Worm (Caenorhabditis elegans) whole organism, L1 larva: Measurements from ENCODE around the gene F07A11.5.

ENCODE experiments used
- ces-1 ChIP-seq: fragments of 150-350 bp; optimal IDR thresholded peaks from 2 replicates; lab custom pipeline; 2014; ENCODE audit warnings: missing biosample characterization, missing genetic modification reagents, missing genetic modification characterization
- lir-3 ChIP-seq: sonication (generic microtip); optimal IDR thresholded peaks from 2 replicates; lab custom pipeline; 2016; ENCODE audit warnings: mild to moderate bottlenecking, missing genetic modification characterization, moderate library complexity, missing compliant biosample characterization; ENCODE audit not compliant: poor library complexity

- TF ChIP-seq lir-3 (tag; lab: Kevin White, UChicago) = no peak
- TF ChIP-seq ces-1 (GFP tag; lab: Kevin White, UChicago) = no peak
Observed at ce11 chrII:11588304-11588703, 23.8 kb upstream of the F07A11.5 start.
